Worm (Caenorhabditis elegans) whole organism, young adult: Measurements from ENCODE around the gene col-154.

ENCODE experiments used
- B0019.2 ChIP-seq: fragments of 200-800 bp; sonication (Bioruptor generic); conservative IDR thresholded peaks from 2 replicates; pipeline ENCODE4 v1.3.6; 2022; ENCODE audit warnings: missing genetic modification reagents, missing genetic modification characterization, missing compliant biosample characterization
- B0261.1 ChIP-seq: sonication (generic microtip); optimal IDR thresholded peaks from 2 replicates; lab custom pipeline; 2016; ENCODE audit warnings: mild to moderate bottlenecking, missing genetic modification characterization, moderate library complexity, missing compliant biosample characterization
- B0336.3 ChIP-seq: fragments of 200-800 bp; sonication (Bioruptor generic); IDR thresholded peaks from 2 replicates; pipeline ENCODE4 v1.3.6; 2022; ENCODE audit warnings: missing genetic modification characterization, missing compliant biosample characterization
- C06A6.2 ChIP-seq: fragments of 200-800 bp; sonication (Bioruptor generic); conservative IDR thresholded peaks from 2 replicates; pipeline ENCODE4 v1.3.6; 2022; ENCODE audit warnings: missing genetic modification characterization, missing compliant biosample characterization
- C17E4.6 ChIP-seq: fragments of 200-800 bp; sonication (Bioruptor generic); IDR thresholded peaks from 2 replicates; pipeline ENCODE4 v1.3.6; 2022; ENCODE audit warnings: missing genetic modification reagents, missing genetic modification characterization, missing compliant biosample characterization
- F33H1.4 ChIP-seq: fragments of 200-800 bp; sonication (Bioruptor generic); IDR thresholded peaks from 2 replicates; pipeline ENCODE4 v1.3.6; 2022; ENCODE audit warnings: missing genetic modification reagents, missing genetic modification characterization, missing compliant biosample characterization
- F52B5.7 ChIP-seq: sonication (generic microtip); optimal IDR thresholded peaks from 2 replicates; lab custom pipeline; 2016; ENCODE audit warnings: mild to moderate bottlenecking, missing genetic modification characterization, missing compliant biosample characterization
- F55B11.4 ChIP-seq: sonication (generic microtip); optimal IDR thresholded peaks from 2 replicates; lab custom pipeline; 2016; ENCODE audit warnings: missing compliant biosample characterization, missing genetic modification characterization, borderline replicate concordance; ENCODE audit not compliant: insufficient read depth
- F57A8.1 ChIP-seq: fragments of 200-800 bp; sonication (Bioruptor generic); optimal IDR thresholded peaks from 2 replicates; lab custom pipeline; 2018; ENCODE audit warnings: mild to moderate bottlenecking, missing genetic modification characterization, moderate library complexity, missing compliant biosample characterization
- K11D2.4 ChIP-seq: fragments of 200-800 bp; sonication (Bioruptor generic); IDR thresholded peaks from 2 replicates; pipeline ENCODE4 v1.3.6; 2022; ENCODE audit warnings: missing genetic modification reagents, missing genetic modification characterization, missing compliant biosample characterization
- Y95B8A.8 ChIP-seq: fragments of 200-800 bp; sonication (Bioruptor generic); IDR thresholded peaks from 2 replicates; pipeline ENCODE4 v1.3.6; 2022; ENCODE audit warnings: missing genetic modification reagents, missing genetic modification characterization, missing compliant biosample characterization
- attf-5 ChIP-seq: fragments of 200-800 bp; sonication (Bioruptor generic); optimal IDR thresholded peaks from 2 replicates; lab custom pipeline; 2018; ENCODE audit warnings: mild to moderate bottlenecking, missing genetic modification characterization, missing compliant biosample characterization
- bed-1 ChIP-seq: fragments of 200-800 bp; sonication (Bioruptor generic); IDR thresholded peaks from 2 replicates; pipeline ENCODE4 v1.3.6; 2022; ENCODE audit warnings: missing genetic modification reagents, missing genetic modification characterization, missing compliant biosample characterization
- ceh-27 ChIP-seq: fragments of 200-800 bp; sonication (Bioruptor generic); optimal IDR thresholded peaks from 2 replicates; lab custom pipeline; 2018; ENCODE audit warnings: mild to moderate bottlenecking, missing genetic modification characterization, moderate library complexity, missing compliant biosample characterization
- ceh-40 ChIP-seq: fragments of 200-800 bp; sonication (Bioruptor generic); IDR thresholded peaks from 2 replicates; pipeline ENCODE4 v1.3.6; 2022; ENCODE audit warnings: missing genetic modification characterization, missing compliant biosample characterization
- ceh-58 ChIP-seq: fragments of 200-800 bp; sonication (Bioruptor generic); IDR thresholded peaks from 2 replicates; pipeline ENCODE4 v1.3.6; 2022; ENCODE audit warnings: missing genetic modification characterization, missing compliant biosample characterization
- ceh-79 ChIP-seq: sonication (generic microtip); optimal IDR thresholded peaks from 2 replicates; lab custom pipeline; 2017; ENCODE audit warnings: mild to moderate bottlenecking, missing genetic modification characterization, missing compliant biosample characterization
- dpff-1 ChIP-seq: sonication (generic microtip); optimal IDR thresholded peaks from 2 replicates; lab custom pipeline; 2017; ENCODE audit warnings: mild to moderate bottlenecking, missing genetic modification characterization, missing compliant biosample characterization
- egl-18 ChIP-seq: fragments of 200-800 bp; sonication (Bioruptor generic); IDR thresholded peaks from 2 replicates; pipeline ENCODE4 v1.3.6; 2022; ENCODE audit warnings: missing genetic modification reagents, missing genetic modification characterization, missing compliant biosample characterization
- ets-4 ChIP-seq: fragments of 200-800 bp; sonication (Bioruptor generic); optimal IDR thresholded peaks from 2 replicates; lab custom pipeline; 2018; ENCODE audit warnings: mild to moderate bottlenecking, missing genetic modification characterization, missing compliant biosample characterization
- hlh-26 ChIP-seq: fragments of 200-800 bp; sonication (Bioruptor generic); conservative IDR thresholded peaks from 2 replicates; pipeline ENCODE4 v1.3.6; 2022; ENCODE audit warnings: missing genetic modification reagents, missing genetic modification characterization, missing compliant biosample characterization
- lag-1 ChIP-seq: fragments of 200-800 bp; sonication (Bioruptor generic); IDR thresholded peaks from 2 replicates; pipeline ENCODE4 v1.3.6; 2022; ENCODE audit warnings: missing genetic modification reagents, missing genetic modification characterization, missing compliant biosample characterization
- let-607 ChIP-seq, 2 experiments: fragments of 200-800 bp in 1 of 2; sonication (Bioruptor generic) in 1 of 2; sonication (generic microtip) in 1 of 2; optimal IDR thresholded peaks; 2 replicates each; lab custom pipeline; 2016 to 2018; ENCODE audit warnings: mild to moderate bottlenecking in 2 of 2, missing compliant biosample characterization in 2 of 2, missing genetic modification characterization in 2 of 2, moderate library complexity in 2 of 2, missing genotype in 1 of 2
- lin-40 ChIP-seq: sonication (generic microtip); optimal IDR thresholded peaks from 2 replicates; lab custom pipeline; 2016; ENCODE audit warnings: missing genetic modification characterization, mild to moderate bottlenecking, missing compliant biosample characterization, missing genotype, missing genetic modification reagents
- lir-1 ChIP-seq: fragments of 200-800 bp; sonication (Bioruptor generic); conservative IDR thresholded peaks from 2 replicates; pipeline ENCODE4 v1.3.6; 2022; ENCODE audit warnings: missing genetic modification reagents, missing genetic modification characterization, missing compliant biosample characterization
- lsl-1 ChIP-seq: fragments of 200-800 bp; sonication (Bioruptor generic); optimal IDR thresholded peaks from 2 replicates; lab custom pipeline; 2018; ENCODE audit warnings: mild to moderate bottlenecking, missing genetic modification characterization, moderate library complexity, missing compliant biosample characterization
- madf-8 ChIP-seq: fragments of 200-800 bp; sonication (Bioruptor generic); conservative IDR thresholded peaks from 2 replicates; pipeline ENCODE4 v1.3.6; 2022; ENCODE audit warnings: missing genetic modification reagents, missing genetic modification characterization, missing compliant biosample characterization
- mel-28 ChIP-seq: sonication (generic microtip); optimal IDR thresholded peaks from 2 replicates; lab custom pipeline; 2016; ENCODE audit warnings: borderline replicate concordance, mild to moderate bottlenecking, missing genetic modification characterization, missing compliant biosample characterization
- mes-4 ChIP-seq: sonication (generic microtip); optimal IDR thresholded peaks from 2 replicates; lab custom pipeline; 2016; ENCODE audit warnings: missing genotype, missing genetic modification characterization, missing compliant biosample characterization
- nfya-1 ChIP-seq: sonication (generic microtip); optimal IDR thresholded peaks from 2 replicates; lab custom pipeline; 2017; ENCODE audit warnings: antibody characterized with exemption, missing compliant biosample characterization, missing genetic modification characterization, borderline replicate concordance; ENCODE audit not compliant: insufficient read depth
- nfya-2 ChIP-seq: fragments of 200-800 bp; sonication (Bioruptor generic); IDR thresholded peaks from 2 replicates; pipeline ENCODE4 v1.3.6; 2022; ENCODE audit warnings: missing genetic modification reagents, missing genetic modification characterization, missing compliant biosample characterization
- repo-1 ChIP-seq: sonication (generic microtip); optimal IDR thresholded peaks from 2 replicates; lab custom pipeline; 2017; ENCODE audit warnings: mild to moderate bottlenecking, missing genetic modification characterization, missing compliant biosample characterization
- sdz-38 ChIP-seq: sonication (generic microtip); optimal IDR thresholded peaks from 2 replicates; lab custom pipeline; 2016; ENCODE audit warnings: missing genotype, missing genetic modification characterization, missing compliant biosample characterization
- tbp1 ChIP-seq: fragments of 200-800 bp; sonication (Bioruptor generic); optimal IDR thresholded peaks from 2 replicates; lab custom pipeline; 2018; ENCODE audit warnings: mild to moderate bottlenecking, missing genetic modification characterization, missing compliant biosample characterization
- zim-3 ChIP-seq: sonication (generic microtip); optimal IDR thresholded peaks from 2 replicates; lab custom pipeline; 2017; ENCODE audit warnings: mild to moderate bottlenecking, missing genetic modification characterization, moderate library complexity, missing compliant biosample characterization
- ztf-22 ChIP-seq: fragments of 200-800 bp; sonication (Bioruptor generic); optimal IDR thresholded peaks from 2 replicates; lab custom pipeline; 2018; ENCODE audit warnings: mild to moderate bottlenecking, missing genetic modification characterization, moderate library complexity, missing compliant biosample characterization
- ztf-25 ChIP-seq: fragments of 200-800 bp; sonication (Bioruptor generic); IDR thresholded peaks from 2 replicates; pipeline ENCODE4 v1.3.6; 2022; ENCODE audit warnings: missing genetic modification reagents, missing genetic modification characterization, missing compliant biosample characterization
- ztf-28 ChIP-seq: fragments of 200-800 bp; sonication (Bioruptor generic); IDR thresholded peaks from 2 replicates; pipeline ENCODE4 v1.3.6; 2022; ENCODE audit warnings: missing genetic modification reagents, missing genetic modification characterization, missing compliant biosample characterization
- ztf-3 ChIP-seq: fragments of 200-800 bp; sonication (Bioruptor generic); optimal IDR thresholded peaks from 2 replicates; lab custom pipeline; 2018; ENCODE audit warnings: mild to moderate bottlenecking, missing genetic modification characterization, missing compliant biosample characterization

Gene col-154

DNA sequence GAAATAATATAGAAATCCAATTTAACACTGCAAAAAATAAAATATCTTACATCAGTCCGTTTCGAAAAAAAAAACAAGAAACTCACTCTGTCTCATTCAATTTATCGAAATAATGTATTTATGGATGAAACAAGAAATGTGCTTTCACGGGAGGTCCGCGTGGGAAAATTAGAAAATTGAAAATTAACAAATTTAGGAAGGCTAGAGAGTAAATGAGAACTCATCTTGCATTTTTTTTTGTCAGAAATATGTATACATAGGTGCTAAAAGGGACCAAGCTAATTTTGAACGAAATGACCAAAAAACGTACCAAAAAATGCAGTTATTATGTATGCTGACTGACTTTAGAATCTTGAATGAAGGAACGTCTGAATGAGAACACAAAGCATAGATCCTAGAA lies 39.4 kb downstream of the col-154 start, which contains the start of gene T26H10.2:
T26H10.2 (minus strand) TSS at position 101 of the 400 bp plus-strand sequence.
- TF ChIP-seq nfya-1 (tag; lab: Kevin White, UChicago), result no peak
- TF ChIP-seq attf-5 (GFP tag; lab: Kevin White, UChicago), result no peak
- TF ChIP-seq tbp1, result no peak
- TF ChIP-seq sdz-38 (tag; lab: Kevin White, UChicago), result no peak

ce11 chrV:11428728-11429127 lies 43.6 kb downstream of the col-154 start:
- TF ChIP-seq lsl-1 (GFP tag; lab: Kevin White, UChicago) (no peak), C06A6.2 (no peak), B0261.1 (tag; lab: Kevin White, UChicago) (no peak), C17E4.6 (GFP tag; lab: Robert Waterston, UW) (no peak), lag-1 (GFP tag; lab: Robert Waterston, UW) (no peak), ztf-3 (no peak), F57A8.1 (GFP tag; lab: Kevin White, UChicago) (no peak), egl-18 (no peak), attf-5 (GFP tag; lab: Kevin White, UChicago) (no peak), B0336.3 (GFP tag; lab: Robert Waterston, UW) (no peak), ceh-27 (GFP tag; lab: Kevin White, UChicago) (no peak), let-607 (tag; optimal IDR thresholded peaks at IDR 0.05; lab: Kevin White, UChicago) (no peak), F55B11.4 (tag; lab: Kevin White, UChicago) (no peak), dpff-1 (tag; lab: Kevin White, UChicago) (no peak), K11D2.4 (GFP tag; lab: Robert Waterston, UW) (no peak), nfya-2 (no peak), Y95B8A.8 (GFP tag; lab: Robert Waterston, UW) (no peak), B0019.2 (GFP tag; lab: Robert Waterston, UW) (no peak), F52B5.7 (tag; lab: Kevin White, UChicago) (no peak)

DNA sequence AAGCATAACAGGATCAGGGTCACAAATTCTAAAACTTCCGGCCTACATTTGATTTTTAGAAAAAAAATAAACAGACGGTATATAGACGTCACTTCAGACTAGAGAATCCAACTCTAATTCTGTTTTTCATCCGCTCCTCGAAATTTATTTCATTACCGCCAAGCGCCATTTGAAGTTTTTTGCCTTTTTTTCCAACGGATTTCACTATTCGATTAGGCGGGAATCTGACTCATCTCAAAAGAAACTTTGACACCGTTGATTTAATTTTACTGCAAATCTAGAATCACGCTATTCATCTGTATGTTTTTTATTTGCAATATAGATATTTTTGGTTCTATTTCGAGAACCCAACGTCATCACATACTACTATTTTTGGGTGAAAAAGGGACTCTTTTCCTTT lies 45.7 kb downstream of the col-154 start:
- TF ChIP-seq mel-28 (no peak), ceh-40 (no peak), ets-4 (GFP tag; lab: Kevin White, UChicago) (no peak), ceh-79 (no peak), lin-40 (tag; lab: Kevin White, UChicago) (no peak), mes-4 (no peak)

- no peak for TF ChIP-seq dpff-1 (tag; lab: Kevin White, UChicago)
- no peak for TF ChIP-seq repo-1
- no peak for TF ChIP-seq ceh-58 (GFP tag; lab: Robert Waterston, UW)
- no peak for TF ChIP-seq madf-8 (GFP tag; lab: Robert Waterston, UW)
- TF ChIP-seq lir-1 (GFP tag; lab: Robert Waterston, UW), result no peak
- TF ChIP-seq ztf-22 (GFP tag; lab: Kevin White, UChicago), result no peak
- TF ChIP-seq zim-3 (tag; lab: Kevin White, UChicago), result no peak
- no peak for TF ChIP-seq hlh-26 (GFP tag; lab: Robert Waterston, UW)
- no peak for TF ChIP-seq Y95B8A.8 (GFP tag; lab: Robert Waterston, UW)
- no peak for TF ChIP-seq bed-1 (GFP tag; lab: Robert Waterston, UW)
- no peak for TF ChIP-seq F33H1.4
- TF ChIP-seq attf-5 (GFP tag; lab: Kevin White, UChicago), result no peak
- TF ChIP-seq ztf-28 (GFP tag; lab: Robert Waterston, UW), result no peak
- no peak for TF ChIP-seq C06A6.2
- no peak for TF ChIP-seq ztf-25 (GFP tag; lab: Robert Waterston, UW)
These were observed 50.1 kb downstream of the col-154 start for ce11 chrV:11435242-11435641.
